Worm (Caenorhabditis elegans): ENCODE results near the gene mms-19.

The mms-19 gene

DNA sequence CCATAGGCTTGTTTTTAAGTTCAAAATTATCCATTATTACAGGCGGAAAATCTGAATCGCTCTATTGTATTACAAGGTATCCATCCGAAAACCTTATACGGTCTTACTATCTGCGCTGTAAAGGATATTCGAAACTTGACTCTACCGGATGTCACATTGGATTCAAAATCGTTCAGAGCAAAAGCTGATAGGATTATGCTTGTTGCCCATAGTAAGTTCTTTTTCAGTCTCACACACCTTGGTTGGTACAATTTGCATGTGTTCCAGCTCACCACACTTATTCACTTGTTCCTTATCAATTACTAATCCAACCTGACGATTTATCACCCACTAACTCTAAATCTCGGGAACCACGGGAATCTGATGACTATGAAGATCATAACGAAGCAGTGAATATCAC is 13.5 kb downstream of the mms-19 start:
- TF ChIP-seq sptf-1 (tag; optimal IDR thresholded peaks at IDR 0.05): no peak
- TF ChIP-seq tbx-8 (GFP tag; optimal IDR thresholded peaks at IDR 0.05): no peak
- TF ChIP-seq ceh-43 (GFP tag; optimal IDR thresholded peaks at IDR 0.05): no peak
- no peak for TF ChIP-seq blmp-1 (tag; optimal IDR thresholded peaks at IDR 0.05)
- TF ChIP-seq sem-2 (GFP tag; optimal IDR thresholded peaks at IDR 0.05): no peak
- no peak for TF ChIP-seq elt-1 (tag; optimal IDR thresholded peaks at IDR 0.05; ENCODE audit: borderline replicate concordance, insufficient read depth)
- TF ChIP-seq mls-2 (tag; optimal IDR thresholded peaks at IDR 0.05): no peak
- no peak for TF ChIP-seq elt-3 (tag; optimal IDR thresholded peaks at IDR 0.05)
- TF ChIP-seq unc-120 (tag; optimal IDR thresholded peaks at IDR 0.05; ENCODE audit: poor library complexity, severe bottlenecking): no peak
- no peak for TF ChIP-seq unc-62 (GFP tag; optimal IDR thresholded peaks at IDR 0.05)
- no peak for TF ChIP-seq unc-39 (tag; optimal IDR thresholded peaks at IDR 0.05)
- no peak for TF ChIP-seq pha-4 (tag; optimal IDR thresholded peaks at IDR 0.05)
- TF ChIP-seq ceh-39 (tag; optimal IDR thresholded peaks at IDR 0.05): no peak
- TF ChIP-seq lin-32 (GFP tag; optimal IDR thresholded peaks at IDR 0.05): no peak
- no peak for TF ChIP-seq ces-1 (GFP tag; optimal IDR thresholded peaks at IDR 0.05)
- no peak for TF ChIP-seq M03D4.4 (tag; optimal IDR thresholded peaks at IDR 0.05)

DNA sequence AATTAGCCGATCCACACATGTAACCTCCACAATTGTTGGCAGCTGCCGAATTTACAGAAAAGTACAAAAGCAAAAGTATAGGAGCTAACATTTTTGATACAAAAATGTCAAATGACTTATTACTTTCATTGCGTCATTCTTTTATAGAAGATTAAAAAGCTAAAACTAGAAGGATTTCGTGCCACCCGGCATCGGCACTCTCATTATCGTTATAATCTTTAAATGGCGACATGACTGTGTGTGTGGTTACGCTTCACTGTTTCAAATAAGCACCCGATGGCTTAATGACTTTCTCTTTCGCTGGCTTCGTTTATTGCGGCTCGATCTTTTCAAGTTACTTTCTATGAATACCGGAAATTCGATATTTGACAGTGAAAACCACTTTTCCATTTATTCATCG is 19.6 kb downstream of the mms-19 start, which contains the start of gene grl-1:
Gene grl-1 (minus strand): TSS at position 101 of the 400 bp plus-strand sequence.
- TF ChIP-seq tbx-8 (GFP tag; optimal IDR thresholded peaks at IDR 0.05) (no peak), flh-1 (GFP tag; optimal IDR thresholded peaks at IDR 0.05) (no peak), zip-8 (tag; optimal IDR thresholded peaks at IDR 0.05) (peak; percentile 6)

DNA sequence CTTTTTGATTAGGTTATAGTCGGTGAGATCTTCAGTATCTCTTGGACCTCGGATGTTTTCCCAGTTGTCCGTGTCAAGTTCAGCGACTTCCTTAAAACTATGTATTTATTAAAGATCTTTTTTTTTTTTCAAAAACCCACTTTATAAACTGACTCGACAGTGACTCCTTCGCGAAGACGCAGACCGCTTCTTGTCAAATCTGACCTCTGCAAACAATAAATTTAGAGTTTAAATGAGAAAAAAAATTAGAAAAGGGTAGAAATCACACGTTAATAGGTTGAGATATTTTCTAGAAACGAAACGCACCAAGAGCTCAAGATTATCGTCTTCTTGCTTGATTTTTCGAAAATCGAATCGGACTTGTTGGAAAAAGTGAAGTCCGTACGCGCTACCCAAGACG is 21.6 kb downstream of the mms-19 start, which contains the start of gene C24G6.8:
Gene C24G6.8 (minus strand): TSS at position 101 of the 400 bp plus-strand sequence.
- TF ChIP-seq nhr-2 (tag; optimal IDR thresholded peaks at IDR 0.05) (no peak), sem-2 (GFP tag; optimal IDR thresholded peaks at IDR 0.05) (no peak)

DNA sequence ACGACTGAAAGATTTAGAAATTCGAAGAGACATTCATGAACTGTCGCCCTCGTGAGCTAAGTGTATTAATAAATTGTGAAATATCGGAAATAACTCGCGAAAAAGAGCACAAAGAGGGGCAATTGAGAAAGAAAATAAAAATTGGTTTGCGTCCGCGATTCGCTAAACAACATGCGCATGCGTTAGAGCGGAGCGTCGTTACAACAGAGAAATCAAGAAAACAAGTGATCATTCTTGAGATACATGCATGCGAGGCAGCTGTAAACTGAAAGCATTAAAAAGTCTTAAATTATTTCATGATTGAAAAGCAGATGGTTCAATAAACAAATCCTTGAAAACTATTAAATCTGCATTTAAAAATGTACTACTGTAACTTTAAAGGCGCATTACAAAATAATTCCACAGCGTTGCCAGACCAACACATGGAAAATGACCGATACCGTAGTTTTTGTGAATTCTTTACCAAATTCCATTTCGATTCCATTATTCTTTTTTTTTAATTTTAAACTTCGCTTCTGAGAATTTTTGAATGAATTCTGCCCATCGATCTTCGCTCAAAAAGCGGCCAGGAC is 22.2 kb downstream of the mms-19 start, which contains the start of the genes cox-16 and syp-2:
Gene cox-16 (minus strand): TSS at position 4 of the 572 bp plus-strand sequence.
Gene syp-2 (plus strand): TSS at position 248 of the 572 bp plus-strand sequence.
- TF ChIP-seq nhr-237 (tag; optimal IDR thresholded peaks at IDR 0.05) (no peak), bed-3 (GFP tag; optimal IDR thresholded peaks at IDR 0.05) (no peak), lsy-2 (tag; optimal IDR thresholded peaks at IDR 0.05) (no peak), ces-1 (GFP tag; optimal IDR thresholded peaks at IDR 0.05) (no peak), flh-1 (GFP tag; optimal IDR thresholded peaks at IDR 0.05) (no peak), nhr-2 (tag; optimal IDR thresholded peaks at IDR 0.05) (no peak), unc-120 (tag; optimal IDR thresholded peaks at IDR 0.05; ENCODE audit: poor library complexity, severe bottlenecking) (no peak), unc-39 (tag; optimal IDR thresholded peaks at IDR 0.05) (no peak), elt-1 (tag; optimal IDR thresholded peaks at IDR 0.05; ENCODE audit: borderline replicate concordance, insufficient read depth) (no peak), nhr-12 (tag; optimal IDR thresholded peaks at IDR 0.05) (no peak), ham-2 (GFP tag; optimal IDR thresholded peaks at IDR 0.05) (no peak), nhr-28 (tag; optimal IDR thresholded peaks at IDR 0.05) (no peak), cnd-1 (tag; optimal IDR thresholded peaks at IDR 0.05) (no peak), unc-62 (GFP tag; optimal IDR thresholded peaks at IDR 0.05) (no peak), sem-2 (GFP tag; optimal IDR thresholded peaks at IDR 0.05) (no peak), ceh-83 (GFP tag; optimal IDR thresholded peaks at IDR 0.05) (no peak), mls-2 (tag; optimal IDR thresholded peaks at IDR 0.05) (no peak), lin-32 (GFP tag; optimal IDR thresholded peaks at IDR 0.05) (no peak), nhr-76 (tag; optimal IDR thresholded peaks at IDR 0.05) (no peak)

DNA sequence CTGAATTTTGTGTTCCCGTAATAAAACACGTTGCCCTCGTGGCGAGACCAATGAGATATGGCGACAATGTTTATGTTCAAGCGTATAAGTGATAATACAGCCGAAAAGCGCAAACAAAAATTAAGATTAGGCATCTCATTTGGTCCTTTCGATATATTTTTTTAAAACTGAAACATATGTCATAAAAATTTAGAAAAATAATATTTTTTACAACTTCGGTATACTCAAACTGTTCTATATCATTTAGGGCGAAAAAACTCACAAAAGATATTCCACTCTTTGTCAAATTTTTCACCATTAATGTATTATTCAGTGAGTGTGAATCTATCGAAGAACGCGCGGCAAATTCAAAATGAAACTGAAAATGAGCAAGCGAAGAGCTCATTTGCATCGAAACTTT is 24.4 kb downstream of the mms-19 start, which contains the start of gene cft-1:
Gene cft-1 (plus strand): TSS at position 301 of the 400 bp plus-strand sequence.
- TF ChIP-seq mep-1 (tag; optimal IDR thresholded peaks at IDR 0.05): no peak
- TF ChIP-seq blmp-1 (tag; optimal IDR thresholded peaks at IDR 0.05): no peak
- no peak for TF ChIP-seq elt-1 (tag; optimal IDR thresholded peaks at IDR 0.05; ENCODE audit: borderline replicate concordance, insufficient read depth)
- TF ChIP-seq drap-1 (GFP tag; optimal IDR thresholded peaks at IDR 0.05): no peak
